Worm (Caenorhabditis elegans) whole organism, L4 larva: Measurements from ENCODE around the gene gpx-4.

Experiments used
- F10B5.3 ChIP-seq: sonication (generic microtip); optimal IDR thresholded peaks from 2 replicates; lab custom pipeline; 2016; ENCODE audit warnings: mild to moderate bottlenecking, missing genetic modification characterization, missing compliant biosample characterization
- F37D6.2 ChIP-seq: sonication (generic microtip); optimal IDR thresholded peaks from 2 replicates; lab custom pipeline; 2016; ENCODE audit warnings: mild to moderate bottlenecking, missing genetic modification characterization, missing compliant biosample characterization
- F44E2.7 ChIP-seq: fragments of 200-800 bp; sonication (Bioruptor generic); IDR thresholded peaks from 2 replicates; pipeline ENCODE4 v2.1.2; 2022; ENCODE audit warnings: missing genetic modification characterization, missing compliant biosample characterization
- T26A8.4 ChIP-seq: fragments of 200-800 bp; sonication (Bioruptor generic); IDR thresholded peaks from 2 replicates; pipeline ENCODE4 v1.3.6; 2022; ENCODE audit warnings: missing genetic modification characterization, missing compliant biosample characterization
- Y48G9A.11 ChIP-seq: fragments of 200-800 bp; sonication (Bioruptor generic); IDR thresholded peaks from 2 replicates; pipeline ENCODE4 v1.3.6; 2022; ENCODE audit warnings: missing genetic modification reagents, missing genetic modification characterization, missing compliant biosample characterization
- Y75B8A.6 ChIP-seq: fragments of 200-800 bp; sonication (Bioruptor generic); IDR thresholded peaks from 2 replicates; pipeline ENCODE4 v1.3.6; 2022; ENCODE audit warnings: missing genetic modification reagents, missing genetic modification characterization, missing compliant biosample characterization
- aha-1 ChIP-seq: fragments of 150-350 bp; peaks from one replicate; lab custom pipeline; 2014; ENCODE audit warnings: missing biosample characterization, missing genetic modification characterization
- ama-1 ChIP-seq: fragments of 150-350 bp; optimal IDR thresholded peaks from 2 replicates; lab custom pipeline; 2014; ENCODE audit warnings: inconsistent platforms, mixed read lengths
- ceh-28 ChIP-seq: fragments of 150-350 bp; optimal IDR thresholded peaks from 2 replicates; lab custom pipeline; 2014; ENCODE audit warnings: missing biosample characterization, missing genetic modification reagents, missing genetic modification characterization
- ceh-82 ChIP-seq: sonication (generic microtip); optimal IDR thresholded peaks from 2 replicates; lab custom pipeline; 2017; ENCODE audit warnings: missing biosample characterization, missing genetic modification characterization
- ctbp-1 ChIP-seq: fragments of 200-800 bp; sonication (Bioruptor generic); IDR thresholded peaks from 2 replicates; pipeline ENCODE4 v1.3.6; 2022; ENCODE audit warnings: missing genetic modification reagents, missing genetic modification characterization, missing compliant biosample characterization
- daf-12 ChIP-seq: fragments of 150-350 bp; optimal IDR thresholded peaks from 2 replicates; lab custom pipeline; 2014; ENCODE audit warnings: missing biosample characterization, missing genetic modification reagents, missing genetic modification characterization
- daf-16 ChIP-seq, 3 experiments: sonication (generic microtip); optimal IDR thresholded peaks; 2 replicates each; lab custom pipeline; 2016 to 2017; ENCODE audit warnings: missing genetic modification characterization in 3 of 3, missing genetic modification reagents in 3 of 3, mild to moderate bottlenecking in 2 of 3, missing compliant biosample characterization in 2 of 3, missing biosample characterization in 1 of 3, moderate library complexity in 1 of 3
- dpl-1 ChIP-seq: fragments of 150-350 bp; optimal IDR thresholded peaks from 2 replicates; lab custom pipeline; 2014; ENCODE audit warnings: missing biosample characterization, missing genetic modification reagents, missing genetic modification characterization
- duxl-1 ChIP-seq: sonication (generic microtip); optimal IDR thresholded peaks from 2 replicates; lab custom pipeline; 2016; ENCODE audit warnings: mild to moderate bottlenecking, missing genetic modification characterization, moderate library complexity, missing compliant biosample characterization; ENCODE audit not compliant: poor library complexity
- egl-43 ChIP-seq: fragments of 200-800 bp; sonication (Bioruptor generic); IDR thresholded peaks from 2 replicates; pipeline ENCODE4 v1.3.6; 2022; ENCODE audit warnings: missing genetic modification reagents, missing genetic modification characterization, missing compliant biosample characterization
- hlh-11 ChIP-seq: fragments of 200-800 bp; sonication (Bioruptor generic); optimal IDR thresholded peaks from 2 replicates; lab custom pipeline; 2018; ENCODE audit warnings: mild to moderate bottlenecking, missing genetic modification characterization, missing compliant biosample characterization
- hlh-30 ChIP-seq: sonication (generic microtip); optimal IDR thresholded peaks from 2 replicates; lab custom pipeline; 2017; ENCODE audit warnings: antibody characterized with exemption, mild to moderate bottlenecking, missing genetic modification characterization, missing compliant biosample characterization; ENCODE audit not compliant: insufficient read depth
- jun-1 ChIP-seq: fragments of 150-350 bp; optimal IDR thresholded peaks from 2 replicates; lab custom pipeline; 2014; ENCODE audit warnings: missing biosample characterization, missing genetic modification reagents, missing genetic modification characterization
- lim-7 ChIP-seq: fragments of 200-800 bp; sonication (Bioruptor generic); IDR thresholded peaks from 2 replicates; pipeline ENCODE4 v1.3.6; 2022; ENCODE audit warnings: missing genetic modification characterization, missing compliant biosample characterization
- lin-1 ChIP-seq: fragments of 200-800 bp; sonication (Bioruptor generic); IDR thresholded peaks from 2 replicates; pipeline ENCODE4 v1.3.6; 2022; ENCODE audit warnings: missing genetic modification reagents, missing genetic modification characterization, missing compliant biosample characterization
- lin-13 ChIP-seq: fragments of 150-350 bp; optimal IDR thresholded peaks from 2 replicates; lab custom pipeline; 2014; ENCODE audit warnings: missing biosample characterization, missing genetic modification reagents, missing genetic modification characterization
- lin-15B ChIP-seq: fragments of 150-350 bp; sonication (generic microtip); optimal IDR thresholded peaks from 3 replicates; lab custom pipeline; 2014; ENCODE audit warnings: missing biosample characterization, missing genetic modification characterization
- lin-29 ChIP-seq: fragments of 200-800 bp; sonication (Bioruptor generic); IDR thresholded peaks from 2 replicates; pipeline ENCODE4 v1.3.6; 2022; ENCODE audit warnings: missing genetic modification reagents, missing genetic modification characterization, missing compliant biosample characterization
- lin-38 ChIP-seq: fragments of 200-800 bp; sonication (Bioruptor generic); IDR thresholded peaks from 2 replicates; pipeline ENCODE4 v1.3.6; 2022; ENCODE audit warnings: missing genetic modification reagents, missing genetic modification characterization, missing compliant biosample characterization
- lin-39 ChIP-seq: fragments of 150-350 bp; optimal IDR thresholded peaks from 2 replicates; lab custom pipeline; 2014; ENCODE audit warnings: missing biosample characterization, missing genetic modification reagents, missing genetic modification characterization
- lir-3 ChIP-seq: sonication (generic microtip); optimal IDR thresholded peaks from 2 replicates; lab custom pipeline; 2016; ENCODE audit warnings: mild to moderate bottlenecking, missing genetic modification characterization, missing compliant biosample characterization
- lsy-2 ChIP-seq, 2 experiments: fragments of 150-350 bp in 1 of 2; sonication (generic microtip) in 1 of 2; optimal IDR thresholded peaks; 2 replicates each; lab custom pipeline; 2014 to 2017; ENCODE audit warnings: missing biosample characterization in 2 of 2, missing genetic modification characterization in 2 of 2
- mep-1 ChIP-seq: fragments of 150-350 bp; sonication (generic microtip); optimal IDR thresholded peaks from 3 replicates; lab custom pipeline; 2014; ENCODE audit warnings: missing biosample characterization, missing genetic modification characterization
- mes-2 ChIP-seq: sonication (generic microtip); optimal IDR thresholded peaks from 2 replicates; lab custom pipeline; 2016; ENCODE audit warnings: missing genotype, mild to moderate bottlenecking, missing genetic modification characterization, missing compliant biosample characterization; ENCODE audit not compliant: poor library complexity, severe bottlenecking
- nhr-42 ChIP-seq: fragments of 200-800 bp; sonication (Bioruptor generic); IDR thresholded peaks from 2 replicates; pipeline ENCODE4 v1.3.6; 2022; ENCODE audit warnings: missing genetic modification characterization, missing compliant biosample characterization
- nhr-6 ChIP-seq: fragments of 150-350 bp; optimal IDR thresholded peaks from 2 replicates; lab custom pipeline; 2014; ENCODE audit warnings: missing biosample characterization, missing genetic modification characterization
- pha-4 ChIP-seq, 2 experiments: fragments of 150-350 bp in 1 of 2; fragments of 200-800 bp in 1 of 2; sonication (Bioruptor generic) in 1 of 2; IDR thresholded peaks in 1 of 2; optimal IDR thresholded peaks in 1 of 2; 2 replicates each; pipeline versions ENCODE4 v1.3.6 to Lab custom; 2014 to 2022; ENCODE audit warnings: missing genetic modification characterization in 2 of 2, missing genetic modification reagents in 2 of 2, missing biosample characterization in 1 of 2, missing compliant biosample characterization in 1 of 2
- pqm-1 ChIP-seq: sonication (generic microtip); optimal IDR thresholded peaks from 2 replicates; lab custom pipeline; 2017; ENCODE audit warnings: missing biosample characterization, missing genetic modification characterization
- saeg-2 ChIP-seq: fragments of 200-800 bp; sonication (Bioruptor generic); IDR thresholded peaks from 2 replicates; pipeline ENCODE4 v1.3.6; 2022; ENCODE audit warnings: missing genetic modification reagents, missing genetic modification characterization, missing compliant biosample characterization
- sdz-12 ChIP-seq: fragments of 200-800 bp; sonication (Bioruptor generic); optimal IDR thresholded peaks from 2 replicates; lab custom pipeline; 2018; ENCODE audit warnings: mild to moderate bottlenecking, missing genetic modification characterization, missing compliant biosample characterization
- set-16 ChIP-seq: fragments of 200-800 bp; sonication (Bioruptor generic); IDR thresholded peaks from 2 replicates; pipeline ENCODE4 v1.3.6; 2022; ENCODE audit warnings: missing genetic modification reagents, missing genetic modification characterization, missing compliant biosample characterization
- spr-3 ChIP-seq: fragments of 200-800 bp; sonication (Bioruptor generic); optimal IDR thresholded peaks from 2 replicates; lab custom pipeline; 2018; ENCODE audit warnings: mild to moderate bottlenecking, missing genetic modification characterization, missing compliant biosample characterization
- unc-130 ChIP-seq: sonication (generic microtip); optimal IDR thresholded peaks from 2 replicates; lab custom pipeline; 2016; ENCODE audit warnings: missing genetic modification reagents, missing genetic modification characterization, missing compliant biosample characterization
- unc-39 ChIP-seq: sonication (generic microtip); optimal IDR thresholded peaks from 2 replicates; lab custom pipeline; 2017; ENCODE audit warnings: missing biosample characterization, missing genetic modification characterization
- unc-62 ChIP-seq, 3 experiments: fragments of 150-350 bp in 1 of 3; sonication (generic microtip); optimal IDR thresholded peaks in 2 of 3; peaks in 1 of 3; 1 replicate in 1 of 3; 2 replicates in 2 of 3; lab custom pipeline; 2014 to 2017; ENCODE audit warnings: missing biosample characterization in 3 of 3, missing genetic modification characterization in 3 of 3, missing genetic modification reagents in 3 of 3, missing genotype in 1 of 3
- zfp-3 ChIP-seq: fragments of 200-800 bp; sonication (Bioruptor generic); conservative IDR thresholded peaks from 2 replicates; pipeline ENCODE4 v1.3.6; 2022; ENCODE audit warnings: missing genetic modification reagents, missing genetic modification characterization, missing compliant biosample characterization
- zip-11 ChIP-seq: fragments of 200-800 bp; sonication (Bioruptor generic); IDR thresholded peaks from 2 replicates; pipeline ENCODE4 v1.3.6; 2022; ENCODE audit warnings: missing genetic modification characterization, missing compliant biosample characterization
- zip-2 ChIP-seq: fragments of 150-350 bp; optimal IDR thresholded peaks from 2 replicates; lab custom pipeline; 2014; ENCODE audit warnings: missing biosample characterization, missing genetic modification characterization

gpx-4 gene

DNA sequence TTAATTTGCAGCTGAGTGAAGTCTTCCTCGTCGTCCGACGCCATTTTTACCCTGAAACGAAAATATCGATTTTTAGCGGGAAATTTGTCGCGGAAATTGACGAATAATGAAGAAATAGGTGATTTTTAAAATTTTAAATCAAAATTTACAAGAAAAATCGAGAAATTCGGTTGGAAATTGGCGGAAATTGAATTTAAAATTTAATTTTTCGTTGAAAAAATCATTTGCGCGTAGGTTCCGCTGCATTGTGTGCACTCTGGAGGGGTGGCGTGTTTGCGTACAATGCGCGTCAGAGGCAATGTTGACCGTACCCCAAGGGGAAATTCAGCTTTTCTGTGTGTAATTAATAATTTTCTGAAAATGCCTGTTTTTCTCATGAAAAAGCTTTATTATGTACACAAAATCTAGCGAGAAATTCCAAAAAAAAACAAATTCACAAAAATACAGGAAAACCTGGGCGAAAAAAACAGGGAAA is 29.1 kb upstream of the gpx-4 start, which contains the start of gene Y94H6A.5 (continued):
- TF ChIP-seq unc-62 (GFP tag; optimal IDR thresholded peaks at IDR 0.05 in 1 of 2; lab: Kevin White, UChicago) (peak in 1 of 2 experiments; percentile 81), unc-62 (tag; optimal IDR thresholded peaks at IDR 0.05; lab: Kevin White, UChicago) (no peak), lin-13 (peak; percentile 80), lin-15B (no peak), lim-7 (no peak), ctbp-1 (GFP tag; lab: Robert Waterston, UW) (no peak), pqm-1 (no peak), hlh-11 (peak; percentile 25), dpl-1 (GFP tag; lab: Kevin White, UChicago) (peak; percentile 52), lin-1 (no peak), F37D6.2 (tag; lab: Kevin White, UChicago) (peak; percentile 19), F10B5.3 (no peak), lsy-2 (tag; optimal IDR thresholded peaks at IDR 0.05; lab: Kevin White, UChicago) (peak; percentile 55 to 97), mes-2 (tag; lab: Kevin White, UChicago) (peak; percentile 86), ama-1 (lab: Kevin White, UChicago) (peak; percentile 89), Y48G9A.11 (GFP tag; lab: Robert Waterston, UW) (no peak), lin-29 (GFP tag; lab: Robert Waterston, UW) (no peak), pha-4 (GFP tag; IDR thresholded peaks at IDR 0.05; lab: Robert Waterston, UW) (peak; percentile 16; the same call in 1 of the 2 replicates), pha-4 (tag; optimal IDR thresholded peaks at IDR 0.05; lab: Kevin White, UChicago) (no peak), mep-1 (tag; lab: Kevin White, UChicago) (peak; percentile 45), spr-3 (GFP tag; lab: Kevin White, UChicago) (no peak), sdz-12 (GFP tag; lab: Kevin White, UChicago) (no peak), ceh-82 (tag; lab: Kevin White, UChicago) (no peak), hlh-30 (peak; percentile 55), egl-43 (GFP tag; lab: Robert Waterston, UW) (no peak), nhr-42 (GFP tag; lab: Robert Waterston, UW) (no peak)

DNA sequence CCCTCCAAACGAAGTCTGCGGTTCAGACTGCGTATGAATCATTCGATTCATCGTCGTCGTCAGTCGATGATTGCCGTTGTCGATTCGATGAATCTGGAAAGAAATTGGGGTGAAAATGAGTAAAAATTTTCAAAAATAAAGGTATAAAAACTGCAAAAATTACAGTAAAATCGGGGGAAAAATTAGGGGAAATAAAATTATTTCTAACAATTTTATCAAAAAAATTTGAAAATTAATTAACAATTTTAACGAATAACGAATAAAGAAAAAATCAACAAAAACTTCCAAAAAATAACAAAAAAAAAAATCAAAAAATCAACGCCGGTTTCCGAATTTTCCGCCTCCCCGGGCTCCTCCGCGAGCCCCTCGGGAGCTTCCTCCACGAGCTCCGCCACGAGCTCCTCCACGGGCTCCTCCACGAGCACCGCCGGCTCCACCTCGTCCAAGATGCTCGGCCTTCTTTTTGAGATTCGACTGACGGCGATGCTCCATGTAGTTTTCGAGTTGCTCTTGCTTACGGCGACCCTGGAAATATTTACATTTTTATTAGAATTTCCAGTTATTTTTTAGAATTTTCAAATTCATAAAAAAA is 14.0 kb upstream of the gpx-4 start, which contains the start of gene egrh-3:
TSS of gene egrh-3 (minus strand) at position 51 of the 592 bp plus-strand sequence.
- TF ChIP-seq set-16 (GFP tag; lab: Robert Waterston, UW) = peak; percentile 97
- TF ChIP-seq zip-11 (GFP tag; lab: Robert Waterston, UW) = no peak

DNA sequence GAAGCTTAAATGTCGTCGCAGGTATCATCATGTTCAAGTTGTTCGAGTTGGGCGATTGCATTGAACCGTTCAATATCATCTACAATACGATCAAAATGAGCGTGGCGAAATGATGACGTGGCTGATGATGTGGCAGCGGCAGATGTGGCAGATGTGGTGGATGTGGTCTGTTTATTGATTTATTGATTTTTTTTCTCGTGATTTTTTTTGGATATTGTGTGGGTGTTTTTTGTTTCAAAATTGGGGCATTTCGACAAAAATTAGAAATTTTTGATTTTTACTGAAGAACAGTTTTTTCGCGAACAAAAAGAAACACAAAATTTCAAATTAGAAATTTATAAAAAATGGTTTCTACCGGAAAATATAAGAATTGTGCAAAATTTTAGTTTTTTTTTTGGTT is 5.5 kb upstream of the gpx-4 start:
- TF ChIP-seq nhr-6 (tag; lab: Kevin White, UChicago) (no peak), aha-1 (peak; percentile 42), ceh-28 (tag; lab: Kevin White, UChicago) (peak; percentile 94)

ce11 chrIV:2678152-2678551 is 3.3 kb upstream of the gpx-4 start:
- TF ChIP-seq duxl-1 (tag; lab: Kevin White, UChicago) (no peak), Y75B8A.6 (no peak), lir-3 (tag; lab: Kevin White, UChicago) (no peak), saeg-2 (GFP tag; lab: Robert Waterston, UW) (no peak), T26A8.4 (GFP tag; lab: Robert Waterston, UW) (no peak), lin-38 (GFP tag; lab: Robert Waterston, UW) (no peak; the same call in 1 of the 2 replicates), jun-1 (tag; lab: Kevin White, UChicago) (no peak), zfp-3 (no peak), F44E2.7 (no peak), daf-12 (tag; lab: Kevin White, UChicago) (no peak), zip-11 (GFP tag; lab: Robert Waterston, UW) (no peak), unc-39 (no peak), zip-2 (no peak), lin-39 (tag; lab: Kevin White, UChicago) (no peak), daf-16 (GFP tag; optimal IDR thresholded peaks at IDR 0.05; lab: Kevin White, UChicago) (no peak), daf-16 (tag; optimal IDR thresholded peaks at IDR 0.05; lab: Kevin White, UChicago) (no peak), unc-130 (GFP tag; lab: Kevin White, UChicago) (no peak)
- TF ChIP-seq, all 104 proteins: peak for 0
